Fruit fly (Drosophila melanogaster) whole organism, embryonic: ENCODE measurements around the gene CG13315.

Source experiments
- Asciz ChIP-seq: fragments of 200-800 bp; sonication (Bioruptor generic); optimal IDR thresholded peaks from 2 replicates; lab custom pipeline; 2017; ENCODE audit warnings: missing biosample characterization, mild to moderate bottlenecking, missing genetic modification characterization, missing genetic modification reagents
- CG10267 ChIP-seq: fragments of 200-800 bp; sonication (Bioruptor generic); optimal IDR thresholded peaks from 2 replicates; lab custom pipeline; 2018; ENCODE audit warnings: missing biosample characterization, mild to moderate bottlenecking, missing genetic modification characterization, moderate library complexity
- CG11093 ChIP-seq: fragments of 200-800 bp; sonication (Bioruptor generic); IDR thresholded peaks from 3 replicates; pipeline ENCODE4 v1.3.6; 2022; ENCODE audit warnings: missing biosample characterization, missing genetic modification characterization
- CG12236 ChIP-seq: fragments of 200-800 bp; sonication (Bioruptor generic); optimal IDR thresholded peaks from 2 replicates; lab custom pipeline; 2016; ENCODE audit warnings: missing biosample characterization, missing genetic modification characterization
- CG14710 ChIP-seq: fragments of 200-800 bp; sonication (Bioruptor generic); optimal IDR thresholded peaks from 3 replicates; lab custom pipeline; 2019; ENCODE audit warnings: missing biosample characterization, mild to moderate bottlenecking, missing genetic modification characterization, moderate library complexity
- CG17568 ChIP-seq: fragments of 200-800 bp; sonication (Bioruptor generic); optimal IDR thresholded peaks from 2 replicates; lab custom pipeline; 2018; ENCODE audit warnings: missing biosample characterization, mild to moderate bottlenecking, missing genetic modification characterization, moderate library complexity
- CG2712 ChIP-seq: fragments of 200-800 bp; optimal IDR thresholded peaks from 3 replicates; lab custom pipeline; 2019; ENCODE audit warnings: missing biosample characterization, mild to moderate bottlenecking, missing genetic modification characterization, moderate library complexity
- CG3163 ChIP-seq: fragments of 200-800 bp; sonication (Bioruptor generic); optimal IDR thresholded peaks from 3 replicates; lab custom pipeline; 2016; ENCODE audit warnings: missing biosample characterization, missing genetic modification characterization
- CG32767 ChIP-seq: fragments of 200-800 bp; sonication (Bioruptor generic); IDR thresholded peaks from 2 replicates; pipeline ENCODE4 v1.3.6; 2022; ENCODE audit warnings: missing biosample characterization, missing genetic modification characterization
- CG32772 ChIP-seq: fragments of 200-800 bp; sonication (Bioruptor generic); IDR thresholded peaks from 2 replicates; pipeline ENCODE4 v1.3.6; 2022; ENCODE audit warnings: missing biosample characterization, missing genetic modification characterization
- CG34224 ChIP-seq: fragments of 200-800 bp; sonication (Bioruptor generic); IDR thresholded peaks from 3 replicates; pipeline ENCODE4 v1.3.6; 2022; ENCODE audit warnings: missing biosample characterization, missing genetic modification characterization; ENCODE audit not compliant: partially characterized antibody
- CG42726 ChIP-seq: fragments of 200-800 bp; sonication (Bioruptor generic); IDR thresholded peaks from 2 replicates; pipeline ENCODE4 v1.3.6; 2022; ENCODE audit warnings: missing biosample characterization, missing genetic modification characterization; ENCODE audit not compliant: partially characterized antibody
- CG4282 ChIP-seq: fragments of 200-800 bp; sonication (Bioruptor generic); optimal IDR thresholded peaks from 2 replicates; lab custom pipeline; 2016; ENCODE audit warnings: missing biosample characterization, missing genetic modification characterization
- CG43689 ChIP-seq: fragments of 200-800 bp; sonication (Bioruptor generic); IDR thresholded peaks from 2 replicates; pipeline ENCODE4 v1.3.6; 2022; ENCODE audit warnings: missing biosample characterization, missing genetic modification characterization
- CG4424 ChIP-seq: fragments of 200-800 bp; sonication (Bioruptor generic); optimal IDR thresholded peaks from 3 replicates; lab custom pipeline; 2016; ENCODE audit warnings: missing biosample characterization, missing genetic modification characterization
- CG5245 ChIP-seq: fragments of 200-800 bp; sonication (Bioruptor generic); optimal IDR thresholded peaks from 3 replicates; lab custom pipeline; 2016; ENCODE audit warnings: missing biosample characterization, missing genetic modification characterization
- CG6272 ChIP-seq: fragments of 200-800 bp; sonication (Bioruptor generic); IDR thresholded peaks from 2 replicates; pipeline ENCODE4 v1.3.6; 2022; ENCODE audit warnings: missing biosample characterization, missing genetic modification characterization
- CG6854 ChIP-seq: fragments of 200-800 bp; sonication (Bioruptor generic); optimal IDR thresholded peaks from 3 replicates; lab custom pipeline; 2017; ENCODE audit warnings: missing biosample characterization, mild to moderate bottlenecking, missing genetic modification characterization
- CG8388 ChIP-seq: fragments of 200-800 bp; sonication (Bioruptor generic); optimal IDR thresholded peaks from 2 replicates; lab custom pipeline; 2019; ENCODE audit warnings: missing biosample characterization, mild to moderate bottlenecking, missing genetic modification characterization, moderate library complexity
- CG8478 ChIP-seq: fragments of >200 bp; optimal IDR thresholded peaks from 2 replicates; lab custom pipeline; 2018
- CoRest ChIP-seq: fragments of 200-800 bp; sonication (Bioruptor generic); optimal IDR thresholded peaks from 3 replicates; lab custom pipeline; 2018; ENCODE audit warnings: missing biosample characterization, mild to moderate bottlenecking, missing genetic modification characterization, moderate library complexity
- Dad ChIP-seq: fragments of 200-800 bp; sonication (Bioruptor generic); optimal IDR thresholded peaks from 3 replicates; lab custom pipeline; 2016; ENCODE audit warnings: missing biosample characterization, missing genetic modification characterization
- Doc3 ChIP-seq: fragments of 200-800 bp; sonication (Bioruptor generic); IDR thresholded peaks from 3 replicates; pipeline ENCODE4 v1.3.6; 2022; ENCODE audit warnings: missing biosample characterization, missing genetic modification characterization; ENCODE audit not compliant: partially characterized antibody
- HmgD ChIP-seq: fragments of 200-800 bp; sonication (Bioruptor generic); optimal IDR thresholded peaks from 3 replicates; lab custom pipeline; 2016; ENCODE audit warnings: missing biosample characterization, missing genetic modification characterization
- Hmx ChIP-seq: fragments of 200-800 bp; sonication (Bioruptor generic); optimal IDR thresholded peaks from 2 replicates; lab custom pipeline; 2016; ENCODE audit warnings: missing biosample characterization, missing genetic modification characterization
- Hr51 ChIP-seq, 2 experiments: fragments of 200-800 bp; sonication (Bioruptor generic); optimal IDR thresholded peaks; 2 replicates in 1 of 2; 3 replicates in 1 of 2; lab custom pipeline; 2016 to 2018; ENCODE audit warnings: missing biosample characterization in 2 of 2, missing genetic modification characterization in 2 of 2, mild to moderate bottlenecking in 1 of 2, moderate library complexity in 1 of 2
- Lpt ChIP-seq: fragments of >200 bp; optimal IDR thresholded peaks from 2 replicates; lab custom pipeline; 2018; ENCODE audit warnings: missing biosample characterization, missing genetic modification characterization
- Nf-YC ChIP-seq: fragments of 200-800 bp; optimal IDR thresholded peaks from 3 replicates; lab custom pipeline; 2019; ENCODE audit warnings: missing biosample characterization, mild to moderate bottlenecking, missing genetic modification characterization, moderate library complexity
- Oli ChIP-seq: fragments of 200-800 bp; sonication (Bioruptor generic); optimal IDR thresholded peaks from 2 replicates; lab custom pipeline; 2018; ENCODE audit warnings: missing biosample characterization, mild to moderate bottlenecking, missing genetic modification characterization, moderate library complexity
- Opbp ChIP-seq: fragments of 200-800 bp; sonication (Bioruptor generic); IDR thresholded peaks from 3 replicates; pipeline ENCODE4 v1.3.6; 2022; ENCODE audit warnings: missing biosample characterization, missing genetic modification characterization; ENCODE audit not compliant: partially characterized antibody
- PHDP ChIP-seq: fragments of 200-800 bp; sonication (Bioruptor generic); optimal IDR thresholded peaks from 3 replicates; lab custom pipeline; 2018; ENCODE audit warnings: missing biosample characterization, mild to moderate bottlenecking, missing genetic modification characterization, moderate library complexity
- Stat92E ChIP-seq, 3 experiments: fragments of >200 bp in 2 of 3; fragments of 200-800 bp in 1 of 3; sonication (Bioruptor generic) in 1 of 3; optimal IDR thresholded peaks; 2 replicates each; lab custom pipeline; 2017 to 2019; ENCODE audit warnings: missing biosample characterization in 3 of 3, missing genetic modification characterization in 3 of 3, mild to moderate bottlenecking in 1 of 3, moderate library complexity in 1 of 3
- Tbp ChIP-seq: fragments of >200 bp; optimal IDR thresholded peaks from 2 replicates; lab custom pipeline; 2018; ENCODE audit warnings: missing biosample characterization, missing genetic modification characterization
- cad ChIP-seq: fragments of >200 bp; optimal IDR thresholded peaks from 2 replicates; lab custom pipeline; 2017; ENCODE audit warnings: missing biosample characterization, missing genetic modification characterization
- ci ChIP-seq: fragments of 200-800 bp; sonication (Bioruptor generic); IDR thresholded peaks from 3 replicates; pipeline ENCODE4 v1.3.6; 2022; ENCODE audit warnings: missing biosample characterization, missing genetic modification characterization
- fd64A ChIP-seq: fragments of 200-800 bp; sonication (Bioruptor generic); optimal IDR thresholded peaks from 3 replicates; lab custom pipeline; 2018; ENCODE audit warnings: missing biosample characterization, mild to moderate bottlenecking, missing genetic modification characterization
- grau ChIP-seq: fragments of 200-800 bp; optimal IDR thresholded peaks from 3 replicates; lab custom pipeline; 2019; ENCODE audit warnings: missing biosample characterization, mild to moderate bottlenecking, missing genetic modification characterization, moderate library complexity
- her ChIP-seq: fragments of 200-800 bp; sonication (Bioruptor generic); optimal IDR thresholded peaks from 2 replicates; lab custom pipeline; 2016; ENCODE audit warnings: missing biosample characterization, missing genetic modification characterization
- hkb ChIP-seq, 2 experiments: fragments of 200-800 bp in 1 of 2; fragments of >200 bp in 1 of 2; sonication (Bioruptor generic) in 1 of 2; IDR thresholded peaks in 1 of 2; optimal IDR thresholded peaks in 1 of 2; 2 replicates each; pipeline versions ENCODE4 v1.3.6 to Lab custom; 2017 to 2022; ENCODE audit warnings: missing biosample characterization in 1 of 2, missing genetic modification characterization in 1 of 2
- insv ChIP-seq, 2 experiments: fragments of 200-800 bp; sonication (Bioruptor generic); optimal IDR thresholded peaks; 3 replicates each; lab custom pipeline; 2016 to 2018; ENCODE audit warnings: missing biosample characterization in 2 of 2, missing genetic modification characterization in 2 of 2
- mirr ChIP-seq: fragments of 200-800 bp; sonication (Bioruptor generic); optimal IDR thresholded peaks from 3 replicates; lab custom pipeline; 2018; ENCODE audit warnings: missing biosample characterization, mild to moderate bottlenecking, missing genetic modification characterization
- pfk ChIP-seq: fragments of 200-800 bp; sonication (Bioruptor generic); optimal IDR thresholded peaks from 2 replicates; lab custom pipeline; 2018; ENCODE audit warnings: missing biosample characterization, mild to moderate bottlenecking, missing genetic modification characterization, moderate library complexity
- pho ChIP-seq: fragments of 200-800 bp; sonication (Bioruptor generic); optimal IDR thresholded peaks from 2 replicates; lab custom pipeline; 2016; ENCODE audit warnings: missing biosample characterization, missing genetic modification characterization
- psq ChIP-seq: fragments of 200-800 bp; sonication (Bioruptor generic); optimal IDR thresholded peaks from 2 replicates; lab custom pipeline; 2017; ENCODE audit warnings: missing biosample characterization, missing genetic modification characterization
- pzg ChIP-seq: fragments of 200-800 bp; sonication (Bioruptor generic); optimal IDR thresholded peaks from 3 replicates; lab custom pipeline; 2018; ENCODE audit warnings: missing biosample characterization, mild to moderate bottlenecking, missing genetic modification characterization, moderate library complexity
- ranshi ChIP-seq: fragments of 200-800 bp; sonication (Bioruptor generic); IDR thresholded peaks from 2 replicates; pipeline ENCODE4 v1.3.6; 2022; ENCODE audit warnings: missing biosample characterization, missing genetic modification characterization
- slbo ChIP-seq: fragments of 200-800 bp; sonication (Bioruptor generic); IDR thresholded peaks from 2 replicates; pipeline ENCODE4 v1.3.6; 2022; ENCODE audit warnings: missing biosample characterization, missing genetic modification characterization
- tna ChIP-seq: fragments of 200-800 bp; sonication (Bioruptor generic); IDR thresholded peaks from 2 replicates; pipeline ENCODE4 v1.3.6; 2022; ENCODE audit warnings: missing biosample characterization, missing genetic modification characterization; ENCODE audit not compliant: partially characterized antibody

Gene CG13315

DNA sequence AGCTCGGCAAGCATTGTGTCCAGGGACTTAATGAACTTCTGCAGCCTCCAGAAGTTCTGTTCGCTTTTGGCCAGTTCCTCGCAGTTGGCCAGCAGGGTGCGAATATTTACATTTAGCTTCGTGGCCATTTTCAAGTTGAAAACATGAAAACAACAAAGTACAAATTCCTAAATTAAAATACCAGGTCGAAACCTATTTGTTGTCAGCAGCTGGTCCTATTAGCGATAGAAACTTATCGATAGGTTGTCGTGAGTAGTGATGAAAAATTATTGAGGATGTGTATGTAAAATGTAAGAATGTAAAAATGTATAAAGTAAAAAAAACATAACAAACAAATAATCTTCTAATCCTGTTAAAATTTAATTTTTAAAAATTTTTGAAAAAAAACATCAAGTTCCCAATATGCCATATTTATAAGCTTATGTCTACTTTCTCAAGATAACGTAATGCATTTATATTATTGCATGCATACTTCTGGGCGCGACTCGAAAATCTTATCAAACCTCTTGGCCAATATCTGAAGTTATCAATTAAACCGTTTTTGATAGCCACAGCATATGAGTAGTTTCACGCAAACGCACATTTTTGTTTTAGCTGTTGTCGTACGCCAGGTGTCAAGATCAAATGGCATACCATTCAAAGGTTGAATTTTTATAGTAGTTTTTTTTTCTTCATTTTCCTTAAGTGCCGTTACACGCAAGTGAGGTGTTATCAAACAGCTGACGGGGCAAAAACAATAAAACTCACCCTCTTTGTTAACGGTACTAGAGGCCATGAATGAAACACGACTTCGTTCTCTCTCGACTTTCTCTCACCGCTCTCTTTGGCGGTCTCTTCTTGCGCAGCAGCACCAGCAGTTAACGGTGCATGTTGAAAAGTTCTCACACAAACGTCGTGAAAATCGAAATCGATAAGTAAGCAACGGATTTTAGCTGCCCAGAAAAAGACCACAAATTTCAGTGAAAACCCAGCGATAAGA, 40.6 kb downstream of the CG13315 start, which contains the start of the genes Use1 and nwk (continued):
- TF ChIP-seq Opbp (peak; percentile 70; the same call in 2 of the 3 replicates), CG3163 (GFP tag; lab: Kevin White, UChicago) (no peak), CG6854 (GFP tag; lab: Kevin White, UChicago) (no peak), CG5245 (GFP tag; lab: Kevin White, UChicago) (no peak), pho (GFP tag; lab: Kevin White, UChicago) (peak; percentile 8), tna (GFP tag; lab: Robert Waterston, UW) (0 out of 2 replicates have a peak, but pooled peaks have one; percentile 21), mirr (no peak), CoRest (tag; lab: Kevin White, UChicago) (peak; percentile 33), Lpt (GFP tag; lab: Kevin White, UChicago) (no peak), Dad (GFP tag; lab: Kevin White, UChicago) (no peak), CG10267 (peak; percentile 53), CG14710 (peak; percentile 37), hkb (optimal IDR thresholded peaks at IDR 0.05; lab: Kevin White, UChicago) (no peak), hkb (GFP tag; IDR thresholded peaks at IDR 0.05; lab: Robert Waterston, UW) (no peak), Hr51 (GFP tag; optimal IDR thresholded peaks at IDR 0.05; lab: Kevin White, UChicago) (peak in 1 of 2 experiments; percentile 8), Doc3 (GFP tag; lab: Robert Waterston, UW) (peak; percentile 67), slbo (no peak), Hmx (GFP tag; lab: Kevin White, UChicago) (no peak), psq (no peak), CG34224 (GFP tag; lab: Robert Waterston, UW) (no peak; the same call in 1 of the 3 replicates), CG8388 (no peak), insv (GFP tag; optimal IDR thresholded peaks at IDR 0.05; lab: Kevin White, UChicago) (no peak), CG32772 (GFP tag; lab: Robert Waterston, UW) (no peak), CG6272 (no peak), CG17568 (no peak), CG4282 (GFP tag; lab: Kevin White, UChicago) (no peak), Nf-YC (tag; lab: Kevin White, UChicago) (no peak), pzg (GFP tag; lab: Kevin White, UChicago) (peak; percentile 65), CG42726 (GFP tag; lab: Robert Waterston, UW) (peak; percentile 19; the same call in 1 of the 2 replicates), CG8478 (lab: Kevin White, UChicago) (no peak), CG2712 (tag; lab: Kevin White, UChicago) (peak; percentile 27), CG11093 (GFP tag; lab: Robert Waterston, UW) (no peak), Stat92E (GFP tag; optimal IDR thresholded peaks at IDR 0.05; lab: Kevin White, UChicago) (no peak), CG43689 (GFP tag; lab: Robert Waterston, UW) (no peak), HmgD (GFP tag; lab: Kevin White, UChicago) (no peak), CG32767 (no peak), grau (tag; lab: Kevin White, UChicago) (peak; percentile 18), ranshi (GFP tag; lab: Robert Waterston, UW) (no peak), cad (GFP tag; lab: Kevin White, UChicago) (no peak), PHDP (peak; percentile 2), Asciz (GFP tag; lab: Kevin White, UChicago) (no peak), CG4424 (GFP tag; lab: Kevin White, UChicago) (no peak), ci (GFP tag; lab: Robert Waterston, UW) (no peak), fd64A (GFP tag; lab: Kevin White, UChicago) (no peak), her (GFP tag; lab: Kevin White, UChicago) (no peak), Tbp (GFP tag; lab: Kevin White, UChicago) (no peak), CG12236 (GFP tag; lab: Kevin White, UChicago) (no peak), Oli (tag; lab: Kevin White, UChicago) (no peak), pfk (no peak)
